Worm (Caenorhabditis elegans) whole organism, young adult: ENCODE data around the gene clec-239.

Experiments
- B0261.1 ChIP-seq: sonication (generic microtip); optimal IDR thresholded peaks from 2 replicates; lab custom pipeline; 2016; ENCODE audit warnings: mild to moderate bottlenecking, missing genetic modification characterization, moderate library complexity, missing compliant biosample characterization
- C06A6.2 ChIP-seq: fragments of 200-800 bp; sonication (Bioruptor generic); conservative IDR thresholded peaks from 2 replicates; pipeline ENCODE4 v1.3.6; 2022; ENCODE audit warnings: missing genetic modification characterization, missing compliant biosample characterization
- C17E4.6 ChIP-seq: fragments of 200-800 bp; sonication (Bioruptor generic); IDR thresholded peaks from 2 replicates; pipeline ENCODE4 v1.3.6; 2022; ENCODE audit warnings: missing genetic modification reagents, missing genetic modification characterization, missing compliant biosample characterization
- D2030.7 ChIP-seq: fragments of 200-800 bp; sonication (Bioruptor generic); IDR thresholded peaks from 2 replicates; pipeline ENCODE4 v1.3.6; 2022; ENCODE audit warnings: missing genetic modification reagents, missing genetic modification characterization, missing compliant biosample characterization
- F52B5.7 ChIP-seq: sonication (generic microtip); optimal IDR thresholded peaks from 2 replicates; lab custom pipeline; 2016; ENCODE audit warnings: mild to moderate bottlenecking, missing genetic modification characterization, missing compliant biosample characterization
- F55B11.4 ChIP-seq: sonication (generic microtip); optimal IDR thresholded peaks from 2 replicates; lab custom pipeline; 2016; ENCODE audit warnings: missing compliant biosample characterization, missing genetic modification characterization, borderline replicate concordance; ENCODE audit not compliant: insufficient read depth
- Y53G8AR.9 ChIP-seq: fragments of 200-800 bp; sonication (Bioruptor generic); conservative IDR thresholded peaks from 2 replicates; pipeline ENCODE4 v1.3.6; 2022; ENCODE audit warnings: missing genetic modification reagents, missing genetic modification characterization, missing compliant biosample characterization
- Y56A3A.18 ChIP-seq: fragments of 200-800 bp; sonication (Bioruptor generic); IDR thresholded peaks from 2 replicates; pipeline ENCODE4 v1.3.6; 2022; ENCODE audit warnings: missing genetic modification reagents, missing genetic modification characterization, missing compliant biosample characterization
- Y67H2A.10 ChIP-seq: fragments of 200-800 bp; sonication (Bioruptor generic); conservative IDR thresholded peaks from 2 replicates; pipeline ENCODE4 v1.3.6; 2022; ENCODE audit warnings: missing genetic modification reagents, missing genetic modification characterization, missing compliant biosample characterization
- ZK185.1 ChIP-seq: sonication (generic microtip); optimal IDR thresholded peaks from 2 replicates; lab custom pipeline; 2016; ENCODE audit warnings: mild to moderate bottlenecking, missing genetic modification characterization, missing compliant biosample characterization; ENCODE audit not compliant: poor library complexity, severe bottlenecking
- akir-1 ChIP-seq: fragments of 200-800 bp; sonication (Bioruptor generic); optimal IDR thresholded peaks from 2 replicates; lab custom pipeline; 2018; ENCODE audit warnings: mild to moderate bottlenecking, missing genetic modification characterization, moderate library complexity, missing compliant biosample characterization
- ama-1 ChIP-seq, 3 experiments: fragments of 150-350 bp in 1 of 3; sonication (generic microtip) in 2 of 3; optimal IDR thresholded peaks; 2 replicates each; lab custom pipeline; 2014 to 2018; ENCODE audit warnings: missing biosample characterization in 2 of 3, missing genetic modification characterization in 2 of 3, missing genetic modification reagents in 2 of 3
- athp-1 ChIP-seq: sonication (generic microtip); optimal IDR thresholded peaks from 2 replicates; lab custom pipeline; 2017; ENCODE audit warnings: mild to moderate bottlenecking, missing genetic modification characterization, missing compliant biosample characterization
- attf-6 ChIP-seq: fragments of 200-800 bp; sonication (Bioruptor generic); IDR thresholded peaks from 2 replicates; pipeline ENCODE4 v1.3.6; 2022; ENCODE audit warnings: missing genetic modification reagents, missing genetic modification characterization, missing compliant biosample characterization
- bed-1 ChIP-seq: fragments of 200-800 bp; sonication (Bioruptor generic); IDR thresholded peaks from 2 replicates; pipeline ENCODE4 v1.3.6; 2022; ENCODE audit warnings: missing genetic modification reagents, missing genetic modification characterization, missing compliant biosample characterization
- ceh-27 ChIP-seq: fragments of 200-800 bp; sonication (Bioruptor generic); optimal IDR thresholded peaks from 2 replicates; lab custom pipeline; 2018; ENCODE audit warnings: mild to moderate bottlenecking, missing genetic modification characterization, moderate library complexity, missing compliant biosample characterization
- ceh-40 ChIP-seq: fragments of 200-800 bp; sonication (Bioruptor generic); IDR thresholded peaks from 2 replicates; pipeline ENCODE4 v1.3.6; 2022; ENCODE audit warnings: missing genetic modification characterization, missing compliant biosample characterization
- ceh-79 ChIP-seq: sonication (generic microtip); optimal IDR thresholded peaks from 2 replicates; lab custom pipeline; 2017; ENCODE audit warnings: mild to moderate bottlenecking, missing genetic modification characterization, missing compliant biosample characterization
- die-1 ChIP-seq: sonication (generic microtip); optimal IDR thresholded peaks from 2 replicates; lab custom pipeline; 2016; ENCODE audit warnings: missing genotype, mild to moderate bottlenecking, missing genetic modification characterization, missing compliant biosample characterization
- dox-1 ChIP-seq: fragments of 200-800 bp; sonication (Bioruptor generic); IDR thresholded peaks from 2 replicates; pipeline ENCODE4 v1.3.6; 2022; ENCODE audit warnings: missing genetic modification reagents, missing genetic modification characterization, missing compliant biosample characterization
- efl-1 ChIP-seq: fragments of 150-350 bp; optimal IDR thresholded peaks from 2 replicates; lab custom pipeline; 2014; ENCODE audit warnings: missing biosample characterization, missing genetic modification reagents, missing genetic modification characterization
- egl-44 ChIP-seq: fragments of 200-800 bp; sonication (Bioruptor generic); IDR thresholded peaks from 2 replicates; pipeline ENCODE4 v1.3.6; 2022; ENCODE audit warnings: missing genetic modification reagents, missing genetic modification characterization, missing compliant biosample characterization
- egrh-3 ChIP-seq: fragments of 200-800 bp; sonication (Bioruptor generic); IDR thresholded peaks from 2 replicates; pipeline ENCODE4 v1.3.6; 2022; ENCODE audit warnings: missing genetic modification reagents, missing genetic modification characterization, missing compliant biosample characterization
- ets-4 ChIP-seq: fragments of 200-800 bp; sonication (Bioruptor generic); optimal IDR thresholded peaks from 2 replicates; lab custom pipeline; 2018; ENCODE audit warnings: mild to moderate bottlenecking, missing genetic modification characterization, missing compliant biosample characterization
- hmg-1.2 ChIP-seq: fragments of 200-800 bp; sonication (Bioruptor generic); IDR thresholded peaks from 2 replicates; pipeline ENCODE4 v1.3.6; 2022; ENCODE audit warnings: missing genetic modification reagents, missing genetic modification characterization, missing compliant biosample characterization
- hrde-1 ChIP-seq: sonication (generic microtip); optimal IDR thresholded peaks from 2 replicates; lab custom pipeline; 2016; ENCODE audit warnings: missing genetic modification characterization, mild to moderate bottlenecking, missing compliant biosample characterization, moderate library complexity, missing genotype, missing genetic modification reagents, borderline replicate concordance
- hsf-1 ChIP-seq: fragments of 200-800 bp; sonication (Bioruptor generic); IDR thresholded peaks from 2 replicates; pipeline ENCODE4 v1.3.6; 2022; ENCODE audit warnings: missing genetic modification reagents, missing genetic modification characterization, missing compliant biosample characterization
- let-526 ChIP-seq: fragments of 200-800 bp; sonication (Bioruptor generic); IDR thresholded peaks from 2 replicates; pipeline ENCODE4 v1.3.6; 2022; ENCODE audit warnings: missing genetic modification reagents, missing genetic modification characterization, missing compliant biosample characterization
- lin-54 ChIP-seq: fragments of 200-800 bp; sonication (Bioruptor generic); optimal IDR thresholded peaks from 2 replicates; lab custom pipeline; 2018; ENCODE audit warnings: mild to moderate bottlenecking, missing genetic modification characterization, missing compliant biosample characterization
- lir-1 ChIP-seq: fragments of 200-800 bp; sonication (Bioruptor generic); conservative IDR thresholded peaks from 2 replicates; pipeline ENCODE4 v1.3.6; 2022; ENCODE audit warnings: missing genetic modification reagents, missing genetic modification characterization, missing compliant biosample characterization
- lsl-1 ChIP-seq: fragments of 200-800 bp; sonication (Bioruptor generic); optimal IDR thresholded peaks from 2 replicates; lab custom pipeline; 2018; ENCODE audit warnings: mild to moderate bottlenecking, missing genetic modification characterization, moderate library complexity, missing compliant biosample characterization
- madf-10 ChIP-seq: sonication (generic microtip); optimal IDR thresholded peaks from 2 replicates; lab custom pipeline; 2016; ENCODE audit warnings: mild to moderate bottlenecking, missing genetic modification characterization, missing compliant biosample characterization
- mcd-1 ChIP-seq: fragments of 200-800 bp; sonication (Bioruptor generic); IDR thresholded peaks from 2 replicates; pipeline ENCODE4 v1.3.6; 2022; ENCODE audit warnings: missing genetic modification reagents, missing genetic modification characterization, missing compliant biosample characterization
- nfyb-1 ChIP-seq: fragments of 200-800 bp; sonication (Bioruptor generic); IDR thresholded peaks from 2 replicates; pipeline ENCODE4 v1.3.6; 2022; ENCODE audit warnings: missing genetic modification reagents, missing genetic modification characterization, missing compliant biosample characterization
- nhr-90 ChIP-seq: sonication (generic microtip); optimal IDR thresholded peaks from 2 replicates; lab custom pipeline; 2016; ENCODE audit warnings: missing genotype, mild to moderate bottlenecking, missing genetic modification characterization, missing compliant biosample characterization
- rcor-1 ChIP-seq: fragments of 200-800 bp; sonication (Bioruptor generic); IDR thresholded peaks from 2 replicates; pipeline ENCODE4 v1.3.6; 2022; ENCODE audit warnings: missing genetic modification reagents, missing genetic modification characterization, missing compliant biosample characterization
- rpc-1 ChIP-seq, 2 experiments: fragments of 150-350 bp in 1 of 2; sonication (generic microtip) in 1 of 2; optimal IDR thresholded peaks; 2 replicates each; lab custom pipeline; 2014 to 2018; ENCODE audit warnings: missing biosample characterization in 1 of 2, missing genetic modification characterization in 1 of 2, missing genetic modification reagents in 1 of 2, missing genotype in 1 of 2
- sea-2 ChIP-seq: fragments of 200-800 bp; sonication (Bioruptor generic); IDR thresholded peaks from 2 replicates; pipeline ENCODE4 v1.3.6; 2022; ENCODE audit warnings: missing genetic modification characterization, missing compliant biosample characterization
- snpc-1.1 ChIP-seq: sonication (generic microtip); optimal IDR thresholded peaks from 2 replicates; lab custom pipeline; 2017; ENCODE audit warnings: missing genetic modification characterization, mild to moderate bottlenecking, missing compliant biosample characterization, antibody characterized with exemption, moderate library complexity, missing genotype, missing genetic modification reagents; ENCODE audit not compliant: insufficient read depth
- snpc-1.3 ChIP-seq: sonication (generic microtip); optimal IDR thresholded peaks from 2 replicates; lab custom pipeline; 2017; ENCODE audit warnings: missing genetic modification characterization, mild to moderate bottlenecking, missing compliant biosample characterization, antibody characterized with exemption, moderate library complexity, missing genotype, missing genetic modification reagents; ENCODE audit not compliant: insufficient read depth
- snpc-3.4 ChIP-seq: sonication (generic microtip); optimal IDR thresholded peaks from 2 replicates; lab custom pipeline; 2017; ENCODE audit warnings: missing genetic modification characterization, mild to moderate bottlenecking, missing compliant biosample characterization, antibody characterized with exemption, moderate library complexity, missing genotype, missing genetic modification reagents
- snpc-4 ChIP-seq, 5 experiments: fragments of 150-350 bp in 1 of 5; sonication (generic microtip) in 4 of 5; optimal IDR thresholded peaks; 2 replicates each; lab custom pipeline; 2014 to 2018; ENCODE audit warnings: missing genetic modification characterization in 5 of 5, missing biosample characterization in 3 of 5, antibody characterized with exemption in 2 of 5, mild to moderate bottlenecking in 2 of 5, missing compliant biosample characterization in 2 of 5, missing genotype in 2 of 5, moderate library complexity in 2 of 5, missing genetic modification reagents in 1 of 5
- tlf-1 ChIP-seq: fragments of 200-800 bp; sonication (Bioruptor generic); optimal IDR thresholded peaks from 2 replicates; lab custom pipeline; 2018; ENCODE audit warnings: mild to moderate bottlenecking, missing genetic modification characterization, missing compliant biosample characterization
- unc-130 ChIP-seq: sonication (generic microtip); optimal IDR thresholded peaks from 2 replicates; lab custom pipeline; 2016; ENCODE audit warnings: missing genetic modification reagents, missing genetic modification characterization, missing compliant biosample characterization
- zfh-2 ChIP-seq: fragments of 200-800 bp; sonication (Bioruptor generic); conservative IDR thresholded peaks from 2 replicates; pipeline ENCODE4 v1.3.6; 2022; ENCODE audit warnings: missing genetic modification reagents, missing genetic modification characterization, missing compliant biosample characterization
- ztf-18 ChIP-seq: sonication (generic microtip); optimal IDR thresholded peaks from 2 replicates; lab custom pipeline; 2016; ENCODE audit warnings: missing genotype, mild to moderate bottlenecking, missing genetic modification characterization, missing compliant biosample characterization

Gene clec-239

ce11 chrV:16965655-16966054 is 9.3 kb downstream of the clec-239 start, which contains the start of gene efl-1 (continued):
- TF ChIP-seq F55B11.4 (tag; lab: Kevin White, UChicago) (no peak), mcd-1 (peak; percentile 99), F52B5.7 (tag; lab: Kevin White, UChicago) (no peak), rpc-1 (optimal IDR thresholded peaks at IDR 0.05; lab: Kevin White, UChicago) (no peak), rpc-1 (tag; optimal IDR thresholded peaks at IDR 0.05; lab: Kevin White, UChicago) (no peak), snpc-3.4 (peak; percentile 72), zfh-2 (no peak), Y67H2A.10 (no peak), snpc-1.3 (peak; percentile 49), ets-4 (GFP tag; lab: Kevin White, UChicago) (no peak), egrh-3 (GFP tag; lab: Robert Waterston, UW) (no peak), snpc-1.1 (tag; lab: Kevin White, UChicago) (peak; percentile 86), unc-130 (GFP tag; lab: Kevin White, UChicago) (no peak), athp-1 (tag; lab: Kevin White, UChicago) (peak; percentile 76), akir-1 (GFP tag; lab: Kevin White, UChicago) (no peak), sea-2 (GFP tag; lab: Robert Waterston, UW) (no peak), bed-1 (no peak), let-526 (GFP tag; lab: Robert Waterston, UW) (no peak), ama-1 (optimal IDR thresholded peaks at IDR 0.05; lab: Kevin White, UChicago) (no peak), ama-1 (GFP tag; optimal IDR thresholded peaks at IDR 0.05; lab: Kevin White, UChicago) (no peak), lir-1 (GFP tag; lab: Robert Waterston, UW) (peak; percentile 43; the same call in 1 of the 2 replicates), C17E4.6 (GFP tag; lab: Robert Waterston, UW) (peak; percentile 38; the same call in 1 of the 2 replicates), lsl-1 (GFP tag; lab: Kevin White, UChicago) (peak; percentile 57), tlf-1 (peak; percentile 59), ceh-79 (tag; lab: Kevin White, UChicago) (no peak), ZK185.1 (tag; lab: Kevin White, UChicago) (no peak), ceh-27 (GFP tag; lab: Kevin White, UChicago) (peak; percentile 81), rcor-1 (GFP tag; lab: Robert Waterston, UW) (peak; percentile 87), snpc-4 (GFP tag; optimal IDR thresholded peaks at IDR 0.05; lab: Kevin White, UChicago) (peak; percentile 70), snpc-4 (tag; optimal IDR thresholded peaks at IDR 0.05; lab: Kevin White, UChicago) (peak; percentile 61 to 94 (median 89)), hsf-1 (GFP tag; lab: Robert Waterston, UW) (0 out of 2 replicates have a peak, but pooled peaks have one; percentile 51), D2030.7 (peak; percentile 85), B0261.1 (tag; lab: Kevin White, UChicago) (peak; percentile 37), lin-54 (GFP tag; lab: Kevin White, UChicago) (peak; percentile 97), C06A6.2 (GFP tag; lab: Robert Waterston, UW) (0 out of 2 replicates have a peak, but pooled peaks have one; percentile 17), hmg-1.2 (GFP tag; lab: Robert Waterston, UW) (peak; percentile 99), die-1 (tag; lab: Kevin White, UChicago) (no peak), hrde-1 (tag; lab: Kevin White, UChicago) (no peak), nhr-90 (tag; lab: Kevin White, UChicago) (no peak), ceh-40 (no peak), dox-1 (GFP tag; lab: Robert Waterston, UW) (peak; percentile 85), madf-10 (tag; lab: Kevin White, UChicago) (peak; percentile 20), nfyb-1 (peak; percentile 84), ztf-18 (tag; lab: Kevin White, UChicago) (no peak), efl-1 (GFP tag; lab: Kevin White, UChicago) (no peak), attf-6 (GFP tag; lab: Robert Waterston, UW) (peak; percentile 96), Y56A3A.18 (GFP tag; lab: Robert Waterston, UW) (peak; percentile 72; the same call in 1 of the 2 replicates), Y53G8AR.9 (GFP tag; lab: Robert Waterston, UW) (peak; percentile 72; the same call in 1 of the 2 replicates), egl-44 (GFP tag; lab: Robert Waterston, UW) (no peak)
